Worm (Caenorhabditis elegans) whole organism, mixed stage, embryonic: ENCODE measurements around the gene ppt-1.

Experiments used
- nhr-237 ChIP-seq: fragments of 150-350 bp; optimal IDR thresholded peaks from 2 replicates; lab custom pipeline; 2014; ENCODE audit warnings: missing biosample characterization, missing genetic modification characterization
- pha-4 ChIP-seq: fragments of 150-350 bp; optimal IDR thresholded peaks from 2 replicates; lab custom pipeline; 2018; ENCODE audit warnings: missing biosample characterization, missing genetic modification reagents, missing genetic modification characterization
- ztf-11 ChIP-seq: fragments of 150-350 bp; optimal IDR thresholded peaks from 2 replicates; lab custom pipeline; 2014; ENCODE audit warnings: missing biosample characterization, missing genetic modification characterization

- TF ChIP-seq ztf-11 (tag; lab: Kevin White, UChicago) (no peak), pha-4 (no peak), nhr-237 (tag; lab: Kevin White, UChicago) (no peak)
Measured at ce11 chrV:6614152-6614734, 11.9 kb downstream of the ppt-1 start, which contains the start of gene cpr-4.
